Worm (Caenorhabditis elegans) whole organism, L1 larva: Measurements from ENCODE around the gene C25A8.5.

ENCODE experiments used
- aly-2 ChIP-seq: fragments of 150-350 bp; optimal IDR thresholded peaks from 2 replicates; lab custom pipeline; 2014; ENCODE audit warnings: missing biosample characterization, missing genetic modification characterization
- lin-15B ChIP-seq: fragments of 150-350 bp; sonication (generic microtip); optimal IDR thresholded peaks from 3 replicates; lab custom pipeline; 2014; ENCODE audit warnings: missing biosample characterization, missing genetic modification characterization
- lin-35 ChIP-seq, 2 experiments: fragments of 150-350 bp; optimal IDR thresholded peaks; 2 replicates each; lab custom pipeline; 2014; ENCODE audit warnings: missing biosample characterization in 2 of 2, missing genetic modification characterization in 2 of 2, missing genetic modification reagents in 2 of 2

- no peak for TF ChIP-seq aly-2
- no peak for TF ChIP-seq lin-35 (GFP tag; optimal IDR thresholded peaks at IDR 0.05; lab: Kevin White, UChicago)
- no peak for TF ChIP-seq lin-15B (tag; lab: Kevin White, UChicago)
Measured at ce11 chrIV:7009531-7009930, 10.2 kb downstream of the C25A8.5 start, which contains the start of gene C25A8.2.
